Fruit fly (Drosophila melanogaster): Measurements from ENCODE around the gene Dyro.

The Dyro gene

DNA sequence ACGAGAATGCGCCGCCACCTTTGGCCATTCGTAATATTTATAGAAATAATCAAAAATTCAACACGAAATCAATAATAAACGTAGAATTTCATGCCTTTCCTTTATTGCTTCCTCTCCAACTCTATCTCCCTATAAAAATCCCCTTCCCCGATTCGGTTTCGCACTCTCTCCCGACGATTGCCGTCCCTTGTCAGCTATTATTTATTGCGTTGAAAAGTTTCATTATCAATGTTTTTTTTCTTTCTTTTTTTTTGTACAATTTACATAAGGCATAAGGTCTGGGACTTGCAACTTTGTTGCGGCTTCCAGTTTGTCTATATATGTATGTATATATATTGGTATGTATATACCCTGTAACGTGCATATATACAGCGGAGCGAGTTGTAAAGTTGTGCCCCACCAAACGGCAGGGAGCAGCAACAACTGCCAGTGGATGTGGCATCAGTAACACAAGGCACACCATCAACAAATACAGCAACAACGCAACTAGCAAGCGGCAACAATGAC is 16.3 kb downstream of the Dyro start (continued):
- TF ChIP-seq sens (GFP tag), result peak; percentile 57
- peak; percentile 45 for TF ChIP-seq sqz (GFP tag; optimal IDR thresholded peaks at IDR 0.05)
- 0 out of 2 replicates have a peak, but pooled peaks have one; percentile 7 for TF ChIP-seq NFAT (GFP tag; IDR thresholded peaks at IDR 0.05)

DNA sequence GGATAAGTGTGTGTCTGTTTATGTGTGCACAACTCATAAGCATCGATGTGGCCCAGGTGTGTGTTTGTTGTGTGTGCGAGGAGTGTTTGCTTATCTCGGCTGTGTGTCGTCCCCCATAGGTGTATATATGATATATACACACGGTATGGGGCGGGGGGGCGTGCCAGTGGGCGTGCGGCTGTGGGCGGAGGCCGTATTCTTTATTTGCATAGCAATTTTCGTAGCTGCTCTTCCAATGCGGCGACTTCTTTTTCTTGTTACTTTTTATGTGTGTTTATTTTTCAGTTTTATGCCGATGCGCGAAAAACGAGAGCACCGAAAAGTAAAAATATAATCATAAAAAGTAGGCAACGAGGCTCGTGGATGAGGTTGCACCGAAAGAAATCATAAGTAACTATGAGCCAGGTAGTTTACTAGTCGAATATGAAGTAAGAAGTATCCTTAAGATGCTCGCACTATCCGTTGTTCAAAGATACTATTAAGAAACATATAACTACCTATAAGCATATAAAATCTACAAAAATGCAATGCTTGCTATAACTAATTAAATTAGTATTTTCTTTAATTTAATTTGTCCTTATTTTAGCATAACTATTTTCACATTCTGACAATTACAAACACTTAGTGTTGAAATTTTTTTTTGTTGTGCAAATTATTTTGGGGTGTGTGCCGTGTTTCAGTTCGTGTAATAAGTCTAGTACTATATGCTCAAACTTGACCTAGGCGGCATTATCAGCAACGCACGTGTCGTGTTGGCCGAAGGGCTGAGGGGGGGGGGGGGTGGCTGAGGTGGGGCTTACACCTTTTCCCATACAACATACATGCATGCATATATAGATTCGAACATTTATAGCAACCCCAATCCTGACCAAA is 17.0 kb downstream of the Dyro start:
- TF ChIP-seq Xbp1 (GFP tag; optimal IDR thresholded peaks at IDR 0.05) (peak; percentile 29), mirr (GFP tag; optimal IDR thresholded peaks at IDR 0.05) (peak; percentile 8), phol (tag; optimal IDR thresholded peaks at IDR 0.05) (peak; percentile 47), crol (GFP tag; IDR thresholded peaks at IDR 0.05) (peak; percentile 85), CG32767 (GFP tag; IDR thresholded peaks at IDR 0.05) (0 out of 2 replicates have a peak, but pooled peaks have one; percentile 26), fd96Cb (tag; optimal IDR thresholded peaks at IDR 0.05) (peak; percentile 2), CG10565 (GFP tag; optimal IDR thresholded peaks at IDR 0.05) (no peak), CG7839 (tag; optimal IDR thresholded peaks at IDR 0.05) (peak; percentile 21), Rfx (GFP tag; IDR thresholded peaks at IDR 0.05) (peak; percentile 28), CG34376 (GFP tag; optimal IDR thresholded peaks at IDR 0.05) (no peak), CG10543 (GFP tag; optimal IDR thresholded peaks at IDR 0.05) (peak; percentile 27), hkb (optimal IDR thresholded peaks at IDR 0.05) (no peak), hkb (GFP tag; IDR thresholded peaks at IDR 0.05) (peak; percentile 30; the same call in 1 of the 2 replicates), CG12155 (GFP tag; optimal IDR thresholded peaks at IDR 0.05) (peak; percentile 32), CoRest (tag; optimal IDR thresholded peaks at IDR 0.05) (peak; percentile 67), CG14014 (GFP tag; IDR thresholded peaks at IDR 0.05) (peak; percentile 36), gem (tag; optimal IDR thresholded peaks at IDR 0.05) (peak; percentile 70), Nf-YB (GFP tag; optimal IDR thresholded peaks at IDR 0.05) (peak; percentile 21), Hr3 (GFP tag; optimal IDR thresholded peaks at IDR 0.05) (peak; percentile 52), H2.0 (GFP tag; IDR thresholded peaks at IDR 0.05) (peak; percentile 2), nau (GFP tag; optimal IDR thresholded peaks at IDR 0.05) (no peak), Mrtf (GFP tag; IDR thresholded peaks at IDR 0.05) (0 out of 3 replicates have a peak, but pooled peaks have one; percentile 14), Hmx (GFP tag; optimal IDR thresholded peaks at IDR 0.05) (no peak), CG6813 (GFP tag; optimal IDR thresholded peaks at IDR 0.05) (peak; percentile 36), CG10366 (GFP tag; IDR thresholded peaks at IDR 0.05) (peak; percentile 10; the same call in 1 of the 2 replicates), CG2889 (GFP tag; IDR thresholded peaks at IDR 0.05) (peak; percentile 38; the same call in 1 of the 3 replicates), NFAT (GFP tag; IDR thresholded peaks at IDR 0.05) (peak; percentile 46; the same call in 1 of the 2 replicates), Hr51 (GFP tag; optimal IDR thresholded peaks at IDR 0.05) (peak in 1 of 2 experiments; percentile 71), CG10979 (tag; optimal IDR thresholded peaks at IDR 0.05) (peak; percentile 14), lola (GFP tag; optimal IDR thresholded peaks at IDR 0.05) (peak in 1 of 3 experiments; percentile 14), bcd (GFP tag; optimal IDR thresholded peaks at IDR 0.05) (peak; percentile 30), HHEX (GFP tag; optimal IDR thresholded peaks at IDR 0.05) (peak; percentile 3), CG17612 (GFP tag; IDR thresholded peaks at IDR 0.05) (peak; percentile 38; the same call in 1 of the 2 replicates), esg (GFP tag; conservative IDR thresholded peaks at IDR 0.05) (peak; percentile 39; the same call in 1 of the 2 replicates), Dbx (GFP tag; IDR thresholded peaks at IDR 0.05) (peak; percentile 30; the same call in 1 of the 3 replicates), CG7786 (GFP tag; optimal IDR thresholded peaks at IDR 0.05) (no peak), CG6175 (GFP tag; IDR thresholded peaks at IDR 0.05) (peak; percentile 80), Meics (GFP tag; optimal IDR thresholded peaks at IDR 0.05) (peak; percentile 34), CG17361 (GFP tag; IDR thresholded peaks at IDR 0.05) (0 out of 3 replicates have a peak, but pooled peaks have one; percentile 12), grn (GFP tag; optimal IDR thresholded peaks at IDR 0.05) (no peak), CG11695 (GFP tag; IDR thresholded peaks at IDR 0.05) (no peak), lilli (GFP tag; optimal IDR thresholded peaks at IDR 0.05) (peak; percentile 1), tio (GFP tag; optimal IDR thresholded peaks at IDR 0.05) (peak; percentile 45)

Measured in whole organism, embryonic.